Worm (Caenorhabditis elegans): Measurements from ENCODE around the gene ZK1098.3.

ZK1098.3 gene

ce11 chrIII:9523581-9523980 is 14.9 kb downstream of the ZK1098.3 start, which contains the start of gene mrps-23:
mrps-23 (minus strand) TSS chrIII:9523672.
- TF ChIP-seq hmg-4 (GFP tag; optimal IDR thresholded peaks at IDR 0.05) (peak; percentile 7), pes-1 (GFP tag; IDR thresholded peaks at IDR 0.05) (no peak)

DNA sequence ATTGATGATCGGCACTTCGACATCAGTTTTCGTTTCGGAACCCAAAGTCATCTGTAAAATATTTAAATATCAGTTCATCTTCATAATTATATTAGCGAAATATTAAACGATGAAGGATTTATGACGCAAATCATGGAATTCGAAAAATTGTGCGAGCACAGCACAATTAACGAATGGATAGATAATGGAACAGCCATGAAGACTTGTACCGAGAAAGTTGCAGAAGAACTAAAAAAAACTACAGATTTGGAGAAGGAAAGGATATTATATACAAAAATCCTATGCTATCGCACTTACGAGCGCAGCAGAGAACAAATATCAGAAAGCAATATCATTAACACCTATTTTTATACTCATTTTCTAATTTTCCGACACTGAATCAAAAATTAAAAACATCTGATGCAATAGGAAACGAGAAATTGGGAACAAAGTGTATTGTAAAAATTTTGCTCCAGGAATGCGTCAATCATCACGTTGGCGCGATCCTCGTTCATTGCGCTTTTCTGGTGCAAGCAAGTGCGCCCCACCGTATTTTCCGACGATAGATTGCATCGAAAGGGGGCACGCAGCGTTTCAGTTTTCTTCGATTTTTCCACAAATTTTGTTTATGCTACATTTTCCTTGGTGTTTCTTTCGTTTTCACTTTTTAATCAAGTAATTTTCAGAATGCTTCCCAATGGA is 17.0 kb downstream of the ZK1098.3 start, which contains the start of the genes clu-1 and prp-40:
clu-1 (minus strand) TSS at position 51 of the 681 bp plus-strand sequence.
prp-40 (plus strand) TSS at position 666 of the 681 bp plus-strand sequence.
- TF ChIP-seq F13C5.2 (tag; optimal IDR thresholded peaks at IDR 0.05) (peak; percentile 36), tbx-37 (GFP tag; conservative IDR thresholded peaks at IDR 0.05) (0 out of 2 replicates have a peak, but pooled peaks have one; percentile 13), B0310.2 (tag; optimal IDR thresholded peaks at IDR 0.05) (no peak), hmg-4 (GFP tag; optimal IDR thresholded peaks at IDR 0.05) (peak; percentile 37), aly-1 (tag; optimal IDR thresholded peaks at IDR 0.05) (no peak), sea-1 (GFP tag; conservative IDR thresholded peaks at IDR 0.05) (no peak)

ce11 chrIII:9516148-9516547 is 22.4 kb downstream of the ZK1098.3 start, which contains the start of gene F55H2.7:
F55H2.7 (minus strand) TSS chrIII:9516248.
- TF ChIP-seq ceh-13 (GFP tag; optimal IDR thresholded peaks at IDR 0.05) (no peak), flt-1 (GFP tag; IDR thresholded peaks at IDR 0.05) (no peak)

- no peak for TF ChIP-seq pes-1 (GFP tag; IDR thresholded peaks at IDR 0.05)
- TF ChIP-seq aly-1 (tag; optimal IDR thresholded peaks at IDR 0.05): no peak
- TF ChIP-seq scrt-1 (GFP tag; IDR thresholded peaks at IDR 0.05): no peak
- no peak for TF ChIP-seq hmbx-1 (tag; optimal IDR thresholded peaks at IDR 0.05)
- TF ChIP-seq hnd-1 (tag; optimal IDR thresholded peaks at IDR 0.05): no peak
- no peak for TF ChIP-seq B0310.2 (tag; optimal IDR thresholded peaks at IDR 0.05)
- TF ChIP-seq flt-1 (GFP tag; IDR thresholded peaks at IDR 0.05): no peak
- no peak for TF ChIP-seq tra-4 (tag; optimal IDR thresholded peaks at IDR 0.05)
- TF ChIP-seq tbx-11 (GFP tag; IDR thresholded peaks at IDR 0.05): no peak
- TF ChIP-seq hmg-4 (GFP tag; optimal IDR thresholded peaks at IDR 0.05): no peak
- TF ChIP-seq tbx-37 (GFP tag; conservative IDR thresholded peaks at IDR 0.05): no peak
- TF ChIP-seq ceh-13 (GFP tag; optimal IDR thresholded peaks at IDR 0.05): no peak
- TF ChIP-seq ama-1 (optimal IDR thresholded peaks at IDR 0.05): no peak
Measured at ce11 chrIII:9513569-9513968, 24.9 kb downstream of the ZK1098.3 start, which contains the start of gene F55H2.8. F55H2.8 (plus strand) TSS chrIII:9513869.

- TF ChIP-seq hnd-1 (tag; optimal IDR thresholded peaks at IDR 0.05) (no peak), ceh-13 (GFP tag; optimal IDR thresholded peaks at IDR 0.05) (no peak), scrt-1 (GFP tag; IDR thresholded peaks at IDR 0.05) (no peak), ets-7 (tag; optimal IDR thresholded peaks at IDR 0.05) (no peak), hmg-4 (GFP tag; optimal IDR thresholded peaks at IDR 0.05) (no peak), F13C5.2 (tag; optimal IDR thresholded peaks at IDR 0.05) (no peak), pes-1 (GFP tag; IDR thresholded peaks at IDR 0.05) (no peak)
Measured at ce11 chrIII:9513006-9513405, 25.5 kb downstream of the ZK1098.3 start.

DNA sequence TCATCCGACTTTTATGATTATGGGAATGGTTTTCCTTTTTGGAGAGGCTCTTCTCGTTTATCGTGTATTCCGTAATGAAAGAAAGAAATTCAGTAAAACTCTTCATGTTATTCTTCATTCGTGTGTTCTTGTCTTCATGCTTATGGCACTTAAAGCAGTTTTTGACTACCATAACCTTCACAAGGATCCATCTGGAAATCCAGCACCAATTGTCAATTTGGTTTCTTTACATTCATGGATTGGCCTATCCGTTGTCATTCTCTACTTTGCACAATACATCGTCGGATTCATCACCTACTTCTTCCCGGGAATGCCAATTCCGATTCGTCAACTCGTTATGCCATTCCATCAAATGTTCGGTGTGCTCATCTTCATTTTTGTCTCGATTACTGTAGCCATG is 26.8 kb downstream of the ZK1098.3 start:
- TF ChIP-seq pes-1 (GFP tag; IDR thresholded peaks at IDR 0.05) (no peak), ceh-36 (tag; optimal IDR thresholded peaks at IDR 0.05) (no peak), F13C5.2 (tag; optimal IDR thresholded peaks at IDR 0.05) (no peak), tbx-37 (GFP tag; conservative IDR thresholded peaks at IDR 0.05) (no peak), sea-1 (GFP tag; conservative IDR thresholded peaks at IDR 0.05) (no peak), flt-1 (GFP tag; IDR thresholded peaks at IDR 0.05) (no peak), ets-7 (tag; optimal IDR thresholded peaks at IDR 0.05) (no peak), tra-4 (tag; optimal IDR thresholded peaks at IDR 0.05) (no peak)

- TF ChIP-seq tbx-11 (GFP tag; IDR thresholded peaks at IDR 0.05): no peak
- TF ChIP-seq tra-4 (tag; optimal IDR thresholded peaks at IDR 0.05): no peak
- no peak for TF ChIP-seq aly-1 (tag; optimal IDR thresholded peaks at IDR 0.05)
- no peak for TF ChIP-seq flt-1 (GFP tag; IDR thresholded peaks at IDR 0.05)
- TF ChIP-seq hmg-4 (GFP tag; optimal IDR thresholded peaks at IDR 0.05): no peak
- TF ChIP-seq ceh-13 (GFP tag; optimal IDR thresholded peaks at IDR 0.05): no peak
- no peak for TF ChIP-seq pes-1 (GFP tag; IDR thresholded peaks at IDR 0.05)
- TF ChIP-seq ets-7 (tag; optimal IDR thresholded peaks at IDR 0.05): no peak
Measured at ce11 chrIII:9511055-9511520, 27.4 kb downstream of the ZK1098.3 start, which contains the start of gene F55H2.5. F55H2.5 (plus strand) TSS chrIII:9511470.

DNA sequence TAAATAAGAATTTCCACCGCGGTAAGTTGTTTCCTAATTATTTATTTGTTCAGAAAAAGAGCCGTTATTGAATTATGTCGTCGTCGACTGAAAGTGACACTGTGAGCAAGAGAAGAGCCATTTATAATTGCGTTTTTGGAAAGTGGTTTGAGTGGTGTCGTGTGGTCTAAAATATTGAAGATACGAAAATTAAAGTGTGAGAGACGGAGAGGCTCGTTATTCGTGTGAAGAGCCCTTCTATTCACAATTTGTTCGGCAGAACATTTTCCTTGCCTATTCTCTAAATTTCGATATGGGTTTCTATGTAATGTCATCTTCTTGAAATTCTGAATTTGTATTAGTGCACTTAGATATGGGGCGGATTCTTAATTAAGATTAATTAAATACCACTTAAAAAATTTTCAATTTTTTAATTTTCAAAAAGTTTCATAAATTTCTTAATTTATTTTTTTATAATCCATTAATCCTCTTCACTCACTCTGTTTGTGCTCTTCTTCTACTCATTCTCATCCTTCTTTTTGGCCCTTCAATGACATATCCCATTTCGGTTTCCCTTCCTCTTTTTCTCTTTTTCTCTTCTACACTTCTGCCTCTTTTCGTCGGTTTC is 28.6 kb downstream of the ZK1098.3 start:
- no peak for TF ChIP-seq hmg-4 (GFP tag; optimal IDR thresholded peaks at IDR 0.05)
- no peak for TF ChIP-seq flt-1 (GFP tag; IDR thresholded peaks at IDR 0.05)
- TF ChIP-seq ceh-13 (GFP tag; optimal IDR thresholded peaks at IDR 0.05): no peak
- no peak for TF ChIP-seq F13C5.2 (tag; optimal IDR thresholded peaks at IDR 0.05)
- no peak for TF ChIP-seq pes-1 (GFP tag; IDR thresholded peaks at IDR 0.05)
- no peak for TF ChIP-seq hnd-1 (tag; optimal IDR thresholded peaks at IDR 0.05)
- TF ChIP-seq B0310.2 (tag; optimal IDR thresholded peaks at IDR 0.05): no peak
- TF ChIP-seq scrt-1 (GFP tag; IDR thresholded peaks at IDR 0.05): no peak
- TF ChIP-seq ets-7 (tag; optimal IDR thresholded peaks at IDR 0.05): no peak
- TF ChIP-seq ama-1 (optimal IDR thresholded peaks at IDR 0.05): no peak
- TF ChIP-seq aly-1 (tag; optimal IDR thresholded peaks at IDR 0.05): no peak
- no peak for TF ChIP-seq tra-4 (tag; optimal IDR thresholded peaks at IDR 0.05)
